Worm (Caenorhabditis elegans) whole organism, early embryonic: ENCODE results near the gene C38C3.4.

Experiments used
- F13C5.2 ChIP-seq: sonication (generic microtip); optimal IDR thresholded peaks from 2 replicates; lab custom pipeline; 2017; ENCODE audit warnings: mild to moderate bottlenecking, missing genetic modification characterization, inconsistent platforms, missing compliant biosample characterization
- ama-1 ChIP-seq: fragments of 150-350 bp; optimal IDR thresholded peaks from 2 replicates; lab custom pipeline; 2014
- ceh-13 ChIP-seq: fragments of 200-800 bp; sonication (Bioruptor generic); optimal IDR thresholded peaks from 2 replicates; lab custom pipeline; 2018; ENCODE audit warnings: mild to moderate bottlenecking, missing genetic modification characterization, missing compliant biosample characterization
- flt-1 ChIP-seq: fragments of 200-800 bp; sonication (Bioruptor generic); IDR thresholded peaks from 2 replicates; pipeline ENCODE4 v1.3.6; 2022; ENCODE audit warnings: missing genetic modification characterization, missing compliant biosample characterization
- scrt-1 ChIP-seq: fragments of 200-800 bp; sonication (Bioruptor generic); IDR thresholded peaks from 2 replicates; pipeline ENCODE4 v1.3.6; 2022; ENCODE audit warnings: missing genetic modification characterization, missing compliant biosample characterization
- tbx-11 ChIP-seq: fragments of 200-800 bp; sonication (Bioruptor generic); IDR thresholded peaks from 2 replicates; pipeline ENCODE4 v1.3.6; 2022; ENCODE audit warnings: missing genetic modification characterization, missing compliant biosample characterization
- tra-4 ChIP-seq: sonication (generic microtip); optimal IDR thresholded peaks from 2 replicates; lab custom pipeline; 2017; ENCODE audit warnings: missing genetic modification characterization, missing compliant biosample characterization

ce11 chrV:1467444-1467843 lies 14.4 kb upstream of the C38C3.4 start, which contains the start of gene gid-8:
- no peak for TF ChIP-seq flt-1 (GFP tag; lab: Robert Waterston, UW)
- no peak for TF ChIP-seq tra-4 (tag; lab: Kevin White, UChicago)
- TF ChIP-seq scrt-1: no peak
- no peak for TF ChIP-seq ama-1 (lab: Kevin White, UChicago)
- no peak for TF ChIP-seq F13C5.2 (tag; lab: Kevin White, UChicago)
- TF ChIP-seq tbx-11 (GFP tag; lab: Robert Waterston, UW): no peak
- TF ChIP-seq ceh-13 (GFP tag; lab: Kevin White, UChicago): no peak
